Worm (Caenorhabditis elegans) whole organism, late embryonic: ENCODE data around the gene K08E5.5.
A peak's percentile ranks its signal among the peaks of the same experiment; 100 is the strongest.

Source experiments
- K02D7.2 ChIP-seq: sonication (generic microtip); optimal IDR thresholded peaks from 2 replicates; lab custom pipeline; 2017; ENCODE audit warnings: mild to moderate bottlenecking, missing genetic modification characterization, missing compliant biosample characterization
- K09A11.1 ChIP-seq: sonication (generic microtip); optimal IDR thresholded peaks from 2 replicates; lab custom pipeline; 2017; ENCODE audit warnings: antibody characterized with exemption, mild to moderate bottlenecking, missing genetic modification characterization, missing compliant biosample characterization; ENCODE audit not compliant: insufficient read depth
- T23F11.4 ChIP-seq: fragments of 200-800 bp; sonication (Bioruptor generic); optimal IDR thresholded peaks from 2 replicates; lab custom pipeline; 2018; ENCODE audit warnings: mild to moderate bottlenecking, missing genetic modification characterization, missing compliant biosample characterization
- ama-1 ChIP-seq: fragments of 150-350 bp; optimal IDR thresholded peaks from 2 replicates; lab custom pipeline; 2014
- ceh-19 ChIP-seq: fragments of 200-800 bp; sonication (Bioruptor generic); optimal IDR thresholded peaks from 2 replicates; lab custom pipeline; 2018; ENCODE audit warnings: mild to moderate bottlenecking, missing genetic modification characterization, missing compliant biosample characterization
- ceh-2 ChIP-seq: sonication (generic microtip); optimal IDR thresholded peaks from 2 replicates; lab custom pipeline; 2016; ENCODE audit warnings: missing genotype, missing genetic modification characterization, missing compliant biosample characterization
- ceh-31 ChIP-seq: sonication (generic microtip); optimal IDR thresholded peaks from 2 replicates; lab custom pipeline; 2016; ENCODE audit warnings: missing genetic modification characterization, missing compliant biosample characterization
- ceh-34 ChIP-seq: sonication (generic microtip); optimal IDR thresholded peaks from 2 replicates; lab custom pipeline; 2016; ENCODE audit warnings: mild to moderate bottlenecking, missing genetic modification characterization, missing compliant biosample characterization
- ceh-48 ChIP-seq: sonication (generic microtip); optimal IDR thresholded peaks from 2 replicates; lab custom pipeline; 2016; ENCODE audit warnings: missing genetic modification characterization, inconsistent platforms, missing compliant biosample characterization
- elt-2 ChIP-seq: sonication (generic microtip); optimal IDR thresholded peaks from 2 replicates; lab custom pipeline; 2016; ENCODE audit warnings: missing genetic modification reagents, missing genetic modification characterization, missing compliant biosample characterization
- elt-4 ChIP-seq: sonication (generic microtip); optimal IDR thresholded peaks from 2 replicates; lab custom pipeline; 2016; ENCODE audit warnings: missing genetic modification characterization, missing compliant biosample characterization
- fax-1 ChIP-seq: sonication (generic microtip); optimal IDR thresholded peaks from 2 replicates; lab custom pipeline; 2016; ENCODE audit warnings: missing genotype, missing genetic modification characterization, missing compliant biosample characterization
- fkh-6 ChIP-seq: sonication (generic microtip); optimal IDR thresholded peaks from 2 replicates; lab custom pipeline; 2016; ENCODE audit warnings: missing genetic modification characterization, missing compliant biosample characterization
- gmeb-2 ChIP-seq: sonication (generic microtip); optimal IDR thresholded peaks from 2 replicates; lab custom pipeline; 2016; ENCODE audit warnings: missing genetic modification characterization, inconsistent platforms, missing compliant biosample characterization
- hlh-6 ChIP-seq: sonication (generic microtip); optimal IDR thresholded peaks from 2 replicates; lab custom pipeline; 2016; ENCODE audit warnings: missing genotype, missing genetic modification characterization, missing compliant biosample characterization
- madf-2 ChIP-seq: sonication (generic microtip); optimal IDR thresholded peaks from 2 replicates; lab custom pipeline; 2017; ENCODE audit warnings: missing genetic modification characterization, missing compliant biosample characterization
- nfya-1 ChIP-seq: sonication (generic microtip); optimal IDR thresholded peaks from 2 replicates; lab custom pipeline; 2017; ENCODE audit warnings: missing genetic modification characterization, mild to moderate bottlenecking, missing compliant biosample characterization, antibody characterized with exemption, moderate library complexity
- nhr-11 ChIP-seq: fragments of 150-350 bp; optimal IDR thresholded peaks from 2 replicates; lab custom pipeline; 2014; ENCODE audit warnings: missing biosample characterization, missing genetic modification characterization
- nhr-232 ChIP-seq: sonication (generic microtip); optimal IDR thresholded peaks from 2 replicates; lab custom pipeline; 2016; ENCODE audit warnings: missing genetic modification characterization, missing compliant biosample characterization
- npax-4 ChIP-seq: sonication (generic microtip); optimal IDR thresholded peaks from 2 replicates; lab custom pipeline; 2016; ENCODE audit warnings: missing genetic modification characterization, missing compliant biosample characterization
- pag-3 ChIP-seq: sonication (generic microtip); optimal IDR thresholded peaks from 2 replicates; lab custom pipeline; 2016; ENCODE audit warnings: missing compliant biosample characterization, missing genetic modification characterization, borderline replicate concordance
- pat-9 ChIP-seq: fragments of 200-800 bp; sonication (Bioruptor generic); optimal IDR thresholded peaks from 2 replicates; lab custom pipeline; 2018; ENCODE audit warnings: mild to moderate bottlenecking, missing genetic modification characterization, moderate library complexity, missing compliant biosample characterization
- pha-2 ChIP-seq: sonication (generic microtip); optimal IDR thresholded peaks from 2 replicates; lab custom pipeline; 2017; ENCODE audit warnings: mild to moderate bottlenecking, missing genetic modification characterization, missing compliant biosample characterization
- pqm-1 ChIP-seq: sonication (generic microtip); optimal IDR thresholded peaks from 2 replicates; lab custom pipeline; 2016; ENCODE audit warnings: missing genetic modification characterization, missing compliant biosample characterization
- sox-2 ChIP-seq: fragments of 200-800 bp; sonication (Bioruptor generic); IDR thresholded peaks from 2 replicates; pipeline ENCODE4 v1.3.6; 2022; ENCODE audit warnings: missing genetic modification reagents, missing genetic modification characterization, missing compliant biosample characterization
- sox-4 ChIP-seq: sonication (generic microtip); optimal IDR thresholded peaks from 2 replicates; lab custom pipeline; 2017; ENCODE audit warnings: mild to moderate bottlenecking, missing genetic modification characterization, inconsistent platforms, missing compliant biosample characterization
- tbx-7 ChIP-seq: sonication (generic microtip); optimal IDR thresholded peaks from 2 replicates; lab custom pipeline; 2016; ENCODE audit warnings: missing genotype, missing genetic modification characterization, missing compliant biosample characterization
- ttx-3 ChIP-seq: sonication (generic microtip); optimal IDR thresholded peaks from 2 replicates; lab custom pipeline; 2016; ENCODE audit warnings: missing genetic modification reagents, missing genetic modification characterization, missing compliant biosample characterization
- unc-42 ChIP-seq: sonication (generic microtip); optimal IDR thresholded peaks from 2 replicates; lab custom pipeline; 2016; ENCODE audit warnings: missing genotype, missing genetic modification characterization, missing compliant biosample characterization
- unc-55 ChIP-seq: sonication (generic microtip); optimal IDR thresholded peaks from 2 replicates; lab custom pipeline; 2017; ENCODE audit warnings: missing biosample characterization, missing genetic modification reagents, missing genetic modification characterization
- zip-5 ChIP-seq: sonication (generic microtip); optimal IDR thresholded peaks from 2 replicates; lab custom pipeline; 2016; ENCODE audit warnings: missing genetic modification characterization, missing compliant biosample characterization
- ztf-16 ChIP-seq: sonication (generic microtip); optimal IDR thresholded peaks from 2 replicates; lab custom pipeline; 2017; ENCODE audit warnings: missing genetic modification characterization, missing compliant biosample characterization

Gene K08E5.5

ce11 chrIII:10196796-10197195 is 36.5 kb upstream of the K08E5.5 start:
- TF ChIP-seq elt-2 (peak; percentile 82), ceh-2 (tag; lab: Kevin White, UChicago) (no peak), T23F11.4 (GFP tag; lab: Kevin White, UChicago) (no peak), ztf-16 (tag; lab: Kevin White, UChicago) (no peak), pat-9 (no peak), unc-42 (tag; lab: Kevin White, UChicago) (no peak), pha-2 (tag; lab: Kevin White, UChicago) (no peak), K09A11.1 (tag; lab: Kevin White, UChicago) (no peak)

- no peak for TF ChIP-seq pha-2 (tag; lab: Kevin White, UChicago)
- TF ChIP-seq fkh-6 (tag; lab: Kevin White, UChicago): no peak
- no peak for TF ChIP-seq pqm-1 (tag; lab: Kevin White, UChicago)
- TF ChIP-seq ama-1 (lab: Kevin White, UChicago): no peak
- TF ChIP-seq ceh-31: no peak
- TF ChIP-seq sox-2: no peak
- no peak for TF ChIP-seq pag-3 (tag; lab: Kevin White, UChicago)
- TF ChIP-seq zip-5 (tag; lab: Kevin White, UChicago): no peak
- TF ChIP-seq gmeb-2 (tag; lab: Kevin White, UChicago): no peak
- TF ChIP-seq npax-4 (tag; lab: Kevin White, UChicago): no peak
- no peak for TF ChIP-seq tbx-7
Measured at ce11 chrIII:10195911-10196310, 35.6 kb upstream of the K08E5.5 start.

ce11 chrIII:10194569-10194968 is 34.3 kb upstream of the K08E5.5 start:
- TF ChIP-seq nfya-1 (tag; lab: Kevin White, UChicago) (peak; percentile 48), pqm-1 (tag; lab: Kevin White, UChicago) (no peak), hlh-6 (tag; lab: Kevin White, UChicago) (no peak), ama-1 (lab: Kevin White, UChicago) (no peak), pat-9 (no peak), fkh-6 (tag; lab: Kevin White, UChicago) (no peak)

- TF ChIP-seq sox-2 (no peak), pat-9 (no peak), nhr-11 (no peak), ceh-19 (GFP tag; lab: Kevin White, UChicago) (no peak), ceh-48 (tag; lab: Kevin White, UChicago) (no peak), madf-2 (tag; lab: Kevin White, UChicago) (no peak), unc-55 (GFP tag; lab: Kevin White, UChicago) (no peak), fax-1 (tag; lab: Kevin White, UChicago) (no peak), nhr-232 (tag; lab: Kevin White, UChicago) (no peak), ttx-3 (tag; lab: Kevin White, UChicago) (no peak), elt-4 (no peak), sox-4 (tag; lab: Kevin White, UChicago) (no peak), K02D7.2 (tag; lab: Kevin White, UChicago) (no peak), tbx-7 (no peak), pag-3 (tag; lab: Kevin White, UChicago) (no peak)
Measured at ce11 chrIII:10188912-10189311, 28.6 kb upstream of the K08E5.5 start, which contains the start of gene epac-1. epac-1 (plus strand) TSS chrIII:10189212.

- TF ChIP-seq elt-2 (no peak), unc-42 (tag; lab: Kevin White, UChicago) (peak; percentile 68)
Measured at ce11 chrIII:10187840-10188239, 27.6 kb upstream of the K08E5.5 start.

- TF ChIP-seq ceh-48 (tag; lab: Kevin White, UChicago) (no peak), ceh-19 (GFP tag; lab: Kevin White, UChicago) (no peak), ceh-34 (no peak), unc-55 (GFP tag; lab: Kevin White, UChicago) (no peak), K02D7.2 (tag; lab: Kevin White, UChicago) (no peak), hlh-6 (tag; lab: Kevin White, UChicago) (no peak)
Measured at ce11 chrIII:10186160-10186559, 25.9 kb upstream of the K08E5.5 start, which contains the start of gene unc-47. unc-47 (minus strand) TSS chrIII:10186260.
